Worm (Caenorhabditis elegans) whole organism, L2 larva: ENCODE measurements around the gene fbxb-104.
"Not testable (repeated sequence)": the region's sequence is repeated elsewhere in the genome, so short reads cannot be mapped to it uniquely, and the experiment has no call there.

Source experiments
- C34F6.9 ChIP-seq: fragments of 150-350 bp; optimal IDR thresholded peaks from 2 replicates; lab custom pipeline; 2014; ENCODE audit warnings: missing biosample characterization, missing genetic modification characterization
- F13H6.1 ChIP-seq: sonication (generic microtip); optimal IDR thresholded peaks from 2 replicates; lab custom pipeline; 2016; ENCODE audit warnings: missing genetic modification characterization, missing compliant biosample characterization
- R02D3.7 ChIP-seq: fragments of 150-350 bp; optimal IDR thresholded peaks from 2 replicates; lab custom pipeline; 2014; ENCODE audit warnings: missing biosample characterization, missing genetic modification characterization
- alr-1 ChIP-seq: fragments of 150-350 bp; optimal IDR thresholded peaks from 2 replicates; lab custom pipeline; 2014; ENCODE audit warnings: missing biosample characterization, missing genetic modification characterization
- aly-2 ChIP-seq: fragments of 150-350 bp; optimal IDR thresholded peaks from 2 replicates; lab custom pipeline; 2014; ENCODE audit warnings: missing biosample characterization, missing genetic modification characterization
- ama-1 ChIP-seq: fragments of 150-350 bp; optimal IDR thresholded peaks from 2 replicates; lab custom pipeline; 2018; ENCODE audit warnings: inconsistent platforms
- blmp-1 ChIP-seq: sonication (generic microtip); optimal IDR thresholded peaks from 2 replicates; lab custom pipeline; 2017; ENCODE audit warnings: missing genetic modification characterization, mild to moderate bottlenecking, missing compliant biosample characterization, antibody characterized with exemption, moderate library complexity; ENCODE audit not compliant: insufficient read depth
- ceh-16 ChIP-seq: fragments of 150-350 bp; optimal IDR thresholded peaks from 2 replicates; lab custom pipeline; 2014; ENCODE audit warnings: missing biosample characterization, missing genetic modification characterization
- ceh-82 ChIP-seq: fragments of 150-350 bp; optimal IDR thresholded peaks from 2 replicates; lab custom pipeline; 2014; ENCODE audit warnings: missing biosample characterization, missing genetic modification characterization
- dmd-4 ChIP-seq: sonication (generic microtip); optimal IDR thresholded peaks from 2 replicates; lab custom pipeline; 2017; ENCODE audit warnings: missing biosample characterization, missing genetic modification characterization
- egl-27 ChIP-seq: sonication (generic microtip); optimal IDR thresholded peaks from 3 replicates; lab custom pipeline; 2017; ENCODE audit warnings: missing biosample characterization, missing genetic modification reagents, missing genetic modification characterization
- elt-1 ChIP-seq: fragments of 150-350 bp; optimal IDR thresholded peaks from 2 replicates; lab custom pipeline; 2014; ENCODE audit warnings: missing biosample characterization, missing genetic modification characterization
- elt-3 ChIP-seq: sonication (generic microtip); optimal IDR thresholded peaks from 2 replicates; lab custom pipeline; 2017; ENCODE audit warnings: missing biosample characterization, missing genetic modification characterization
- fos-1 ChIP-seq: fragments of 150-350 bp; optimal IDR thresholded peaks from 2 replicates; lab custom pipeline; 2014; ENCODE audit warnings: missing biosample characterization, missing genetic modification characterization
- lin-11 ChIP-seq: fragments of 150-350 bp; sonication (generic microtip); optimal IDR thresholded peaks from 2 replicates; lab custom pipeline; 2014; ENCODE audit warnings: missing biosample characterization, missing genetic modification characterization, inconsistent platforms, mixed read lengths
- lin-13 ChIP-seq: fragments of 150-350 bp; optimal IDR thresholded peaks from 2 replicates; lab custom pipeline; 2014; ENCODE audit warnings: missing biosample characterization, missing genetic modification reagents, missing genetic modification characterization
- lsy-2 ChIP-seq, 2 experiments: fragments of 150-350 bp in 1 of 2; sonication (generic microtip) in 1 of 2; optimal IDR thresholded peaks; 2 replicates each; lab custom pipeline; 2014 to 2017; ENCODE audit warnings: missing biosample characterization in 2 of 2, missing genetic modification characterization in 2 of 2
- mab-5 ChIP-seq: fragments of 150-350 bp; optimal IDR thresholded peaks from 2 replicates; lab custom pipeline; 2014; ENCODE audit warnings: missing biosample characterization, missing genetic modification characterization
- mbf-1 ChIP-seq: sonication (generic microtip); optimal IDR thresholded peaks from 2 replicates; lab custom pipeline; 2017; ENCODE audit warnings: missing biosample characterization, missing genetic modification characterization
- mdl-1 ChIP-seq, 2 experiments: fragments of 150-350 bp in 1 of 2; sonication (generic microtip) in 1 of 2; optimal IDR thresholded peaks; 2 replicates each; lab custom pipeline; 2017; ENCODE audit warnings: missing biosample characterization in 2 of 2, missing genetic modification characterization in 2 of 2
- nhr-10 ChIP-seq: sonication (generic microtip); optimal IDR thresholded peaks from 2 replicates; lab custom pipeline; 2017; ENCODE audit warnings: missing biosample characterization, missing genetic modification characterization
- nhr-11 ChIP-seq: fragments of 150-350 bp; optimal IDR thresholded peaks from 2 replicates; lab custom pipeline; 2014; ENCODE audit warnings: missing biosample characterization, missing genetic modification characterization
- nhr-12 ChIP-seq: fragments of 150-350 bp; optimal IDR thresholded peaks from 2 replicates; lab custom pipeline; 2014; ENCODE audit warnings: missing biosample characterization, missing genetic modification characterization
- nhr-129 ChIP-seq: fragments of 150-350 bp; optimal IDR thresholded peaks from 2 replicates; lab custom pipeline; 2014; ENCODE audit warnings: missing biosample characterization, missing genetic modification characterization
- nhr-23 ChIP-seq: fragments of 150-350 bp; optimal IDR thresholded peaks from 2 replicates; lab custom pipeline; 2014; ENCODE audit warnings: missing biosample characterization, missing genetic modification reagents, missing genetic modification characterization
- nhr-25 ChIP-seq: fragments of 150-350 bp; sonication (generic microtip); optimal IDR thresholded peaks from 3 replicates; lab custom pipeline; 2014; ENCODE audit warnings: missing biosample characterization, missing genetic modification characterization
- nhr-77 ChIP-seq: fragments of 150-350 bp; optimal IDR thresholded peaks from 2 replicates; lab custom pipeline; 2014; ENCODE audit warnings: missing biosample characterization, missing genetic modification characterization
- peb-1 ChIP-seq: fragments of 150-350 bp; optimal IDR thresholded peaks from 2 replicates; lab custom pipeline; 2014; ENCODE audit warnings: missing biosample characterization, missing genetic modification characterization
- sem-4 ChIP-seq: fragments of 150-350 bp; optimal IDR thresholded peaks from 2 replicates; lab custom pipeline; 2014; ENCODE audit warnings: missing biosample characterization, missing genetic modification reagents, missing genetic modification characterization
- skn-1 ChIP-seq: sonication (generic microtip); optimal IDR thresholded peaks from 2 replicates; lab custom pipeline; 2017; ENCODE audit warnings: missing biosample characterization, missing genetic modification characterization
- sma-3 ChIP-seq: sonication (generic microtip); optimal IDR thresholded peaks from 2 replicates; lab custom pipeline; 2016; ENCODE audit warnings: missing genetic modification reagents, missing genetic modification characterization, missing compliant biosample characterization
- snpc-4 ChIP-seq: fragments of 150-350 bp; optimal IDR thresholded peaks from 2 replicates; lab custom pipeline; 2014; ENCODE audit warnings: missing biosample characterization, missing genetic modification characterization
- unc-39 ChIP-seq: fragments of 150-350 bp; optimal IDR thresholded peaks from 2 replicates; lab custom pipeline; 2014; ENCODE audit warnings: missing biosample characterization, missing genetic modification characterization
- unc-55 ChIP-seq: fragments of 150-350 bp; sonication (generic microtip); optimal IDR thresholded peaks from 3 replicates; lab custom pipeline; 2014; ENCODE audit warnings: missing biosample characterization, missing genetic modification reagents, missing genetic modification characterization
- unc-62 ChIP-seq: fragments of 150-350 bp; optimal IDR thresholded peaks from 2 replicates; lab custom pipeline; 2014; ENCODE audit warnings: missing biosample characterization, missing genetic modification reagents, missing genetic modification characterization
- zag-1 ChIP-seq: fragments of 150-350 bp; optimal IDR thresholded peaks from 2 replicates; lab custom pipeline; 2014; ENCODE audit warnings: missing biosample characterization, missing genetic modification characterization
- ztf-1 ChIP-seq: fragments of 200-800 bp; sonication (Bioruptor generic); conservative IDR thresholded peaks from 2 replicates; pipeline ENCODE4 v1.3.6; 2022; ENCODE audit warnings: missing genetic modification characterization, missing compliant biosample characterization
- ztf-11 ChIP-seq: sonication (generic microtip); optimal IDR thresholded peaks from 2 replicates; lab custom pipeline; 2017; ENCODE audit warnings: missing biosample characterization, missing genetic modification characterization
- ztf-4 ChIP-seq: fragments of 150-350 bp; optimal IDR thresholded peaks from 2 replicates; lab custom pipeline; 2014; ENCODE audit warnings: missing biosample characterization, missing genetic modification characterization

fbxb-104 gene

ce11 chrII:3500373-3500772 lies 23.3 kb upstream of the fbxb-104 start:
- TF ChIP-seq C34F6.9 (tag; lab: Kevin White, UChicago) = no peak
- no peak for TF ChIP-seq ama-1 (lab: Kevin White, UChicago)
- TF ChIP-seq nhr-11 (tag; lab: Kevin White, UChicago) = no peak
- no peak for TF ChIP-seq peb-1 (tag; lab: Kevin White, UChicago)
- TF ChIP-seq sem-4 = no peak
- no peak for TF ChIP-seq nhr-10 (tag; lab: Kevin White, UChicago)

DNA sequence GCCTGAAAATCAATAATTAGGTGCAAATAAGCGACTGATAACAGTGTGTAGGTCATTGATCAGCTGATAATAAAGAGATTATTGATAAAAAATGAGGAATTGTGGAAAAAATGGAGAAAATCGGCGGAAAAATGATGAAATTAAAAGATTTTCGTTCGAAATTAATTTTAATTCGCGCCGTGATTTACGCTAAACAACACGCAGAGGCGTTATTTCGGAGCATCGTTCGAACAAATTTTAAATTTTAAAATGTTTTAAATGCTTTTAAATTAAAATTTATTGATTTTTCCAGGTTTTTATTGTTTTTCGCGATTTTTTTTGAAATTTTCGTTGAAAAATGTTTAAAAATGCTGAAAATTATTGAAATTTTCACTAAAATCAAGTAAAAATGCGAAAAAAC lies 22.3 kb upstream of the fbxb-104 start, which contains the start of gene Y49F6B.9:
Gene Y49F6B.9, minus strand, starts transcription at position 2 of the 400 bp plus-strand sequence.
- TF ChIP-seq nhr-77 (tag; lab: Kevin White, UChicago) = no peak
- TF ChIP-seq ceh-82 = no peak
- TF ChIP-seq nhr-12 (tag; lab: Kevin White, UChicago) = no peak
- no peak for TF ChIP-seq mbf-1
- no peak for TF ChIP-seq blmp-1 (tag; lab: Kevin White, UChicago)
- TF ChIP-seq elt-3 = no peak
- TF ChIP-seq zag-1 (tag; lab: Kevin White, UChicago) = no peak
- no peak for TF ChIP-seq skn-1 (tag; lab: Kevin White, UChicago)
- TF ChIP-seq lin-13 (GFP tag; lab: Kevin White, UChicago) = no peak
- no peak for TF ChIP-seq unc-39 (tag; lab: Kevin White, UChicago)
- no peak for TF ChIP-seq nhr-11 (tag; lab: Kevin White, UChicago)
- no peak for TF ChIP-seq sma-3 (GFP tag; lab: Kevin White, UChicago)
- no peak for TF ChIP-seq lin-11
- no peak for TF ChIP-seq mdl-1 (tag; optimal IDR thresholded peaks at IDR 0.05; lab: Kevin White, UChicago)
- TF ChIP-seq ceh-16 = no peak
- TF ChIP-seq unc-62 = no peak
- no peak for TF ChIP-seq aly-2 (tag; lab: Kevin White, UChicago)
- TF ChIP-seq nhr-25 = no peak
- TF ChIP-seq snpc-4 (tag; lab: Kevin White, UChicago) = no peak
- TF ChIP-seq, all 48 proteins: peak for 0

DNA sequence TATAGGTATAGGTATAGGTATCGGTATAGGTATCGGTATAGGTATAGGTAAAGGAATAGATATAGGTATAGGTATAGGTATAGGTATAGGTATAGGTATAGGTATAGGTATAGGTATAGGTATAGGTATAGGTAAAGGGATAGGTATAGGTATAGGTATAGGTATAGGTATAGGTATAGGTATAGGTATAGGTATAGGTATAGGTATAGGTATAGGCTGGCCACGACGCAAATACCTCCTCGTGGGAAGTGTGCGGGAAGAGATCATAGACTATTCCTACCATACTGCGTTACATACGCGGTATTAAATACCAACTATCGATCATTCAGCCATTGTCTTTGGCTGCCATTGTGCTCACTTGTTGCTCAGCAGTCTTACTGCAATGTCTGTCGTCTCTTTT lies 13.7 kb upstream of the fbxb-104 start, which contains the start of gene fbxb-112:
Gene fbxb-112, plus strand, starts transcription at position 301 of the 400 bp plus-strand sequence.
- not testable (repeated sequence) for TF ChIP-seq mab-5, zag-1, elt-1 (tag; lab: Kevin White, UChicago)

DNA sequence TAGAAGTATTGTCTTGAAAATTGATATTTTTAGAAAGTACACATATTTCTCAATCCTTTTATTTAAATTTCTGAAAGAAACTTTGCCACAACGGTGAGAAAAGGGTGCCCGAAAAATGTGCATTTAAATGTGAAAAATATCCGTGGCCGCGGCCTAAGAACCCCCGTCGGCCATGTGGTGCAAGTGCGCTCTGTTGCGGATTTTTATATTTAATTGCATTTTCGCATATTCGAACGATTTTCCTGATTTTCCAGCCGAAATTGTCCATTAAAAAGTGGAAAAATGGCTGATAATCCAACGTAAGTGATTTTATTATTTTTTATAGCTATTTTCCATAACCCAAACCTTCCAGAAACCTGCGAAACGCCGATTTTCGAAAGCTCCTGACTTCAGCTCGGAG lies 5.2 kb upstream of the fbxb-104 start, which contains the start of gene smu-2:
Gene smu-2, plus strand, starts transcription at position 178 of the 400 bp plus-strand sequence.
- TF ChIP-seq nhr-23 (tag; lab: Kevin White, UChicago) (no peak), elt-3 (no peak), nhr-25 (no peak), ztf-11 (tag; lab: Kevin White, UChicago) (no peak), blmp-1 (tag; lab: Kevin White, UChicago) (no peak), unc-39 (tag; lab: Kevin White, UChicago) (no peak), F13H6.1 (peak; percentile 41), unc-55 (GFP tag; lab: Kevin White, UChicago) (peak; percentile 79), C34F6.9 (tag; lab: Kevin White, UChicago) (peak; percentile 67), mab-5 (tag; lab: Kevin White, UChicago) (peak; percentile 27), zag-1 (tag; lab: Kevin White, UChicago) (no peak), nhr-129 (tag; lab: Kevin White, UChicago) (no peak), lin-13 (GFP tag; lab: Kevin White, UChicago) (peak; percentile 74), sma-3 (GFP tag; lab: Kevin White, UChicago) (peak; percentile 53), snpc-4 (tag; lab: Kevin White, UChicago) (no peak), lsy-2 (tag; optimal IDR thresholded peaks at IDR 0.05; lab: Kevin White, UChicago) (peak in 1 of 2 experiments; percentile 37), sem-4 (no peak), nhr-77 (tag; lab: Kevin White, UChicago) (no peak), egl-27 (tag; lab: Kevin White, UChicago) (no peak), ztf-4 (tag; lab: Kevin White, UChicago) (no peak), mbf-1 (no peak)

ce11 chrII:3481584-3481983 lies 4.5 kb upstream of the fbxb-104 start, which contains the start of gene Y49F6B.8:
TSS of gene Y49F6B.8 (minus strand) at chrII:3481684.
- TF ChIP-seq R02D3.7 = no peak
- TF ChIP-seq nhr-129 (tag; lab: Kevin White, UChicago) = no peak
- no peak for TF ChIP-seq nhr-10 (tag; lab: Kevin White, UChicago)
- no peak for TF ChIP-seq fos-1 (tag; lab: Kevin White, UChicago)
- no peak for TF ChIP-seq alr-1 (tag; lab: Kevin White, UChicago)
- no peak for TF ChIP-seq mdl-1 (tag; optimal IDR thresholded peaks at IDR 0.05; lab: Kevin White, UChicago)
- no peak for TF ChIP-seq ztf-1 (GFP tag; lab: Robert Waterston, UW)
- no peak for TF ChIP-seq lin-11
- no peak for TF ChIP-seq unc-39 (tag; lab: Kevin White, UChicago)
- TF ChIP-seq elt-3 = no peak
- no peak for TF ChIP-seq elt-1 (tag; lab: Kevin White, UChicago)
- TF ChIP-seq sem-4 = no peak
- TF ChIP-seq lsy-2 (tag; optimal IDR thresholded peaks at IDR 0.05; lab: Kevin White, UChicago) = no peak
- no peak for TF ChIP-seq mbf-1
- no peak for TF ChIP-seq F13H6.1
- no peak for TF ChIP-seq ztf-11 (tag; lab: Kevin White, UChicago)
- TF ChIP-seq dmd-4 (tag; lab: Kevin White, UChicago) = no peak
- TF ChIP-seq, all 48 proteins: peak for 0
